Fruit fly (Drosophila melanogaster) whole organism, embryonic: ENCODE results near the gene CG14668.
A peak's percentile ranks its signal among the peaks of the same experiment; 100 is the strongest.

Experiments used
- Asciz ChIP-seq: fragments of 200-800 bp; sonication (Bioruptor generic); optimal IDR thresholded peaks from 2 replicates; lab custom pipeline; 2017; ENCODE audit warnings: missing biosample characterization, mild to moderate bottlenecking, missing genetic modification characterization, missing genetic modification reagents
- CG1024 ChIP-seq: fragments of 200-800 bp; sonication (Bioruptor generic); IDR thresholded peaks from 2 replicates; pipeline ENCODE4 v1.3.6; 2022; ENCODE audit warnings: missing biosample characterization, missing genetic modification characterization
- CG11398 ChIP-seq: fragments of 200-800 bp; sonication (Bioruptor generic); optimal IDR thresholded peaks from 2 replicates; lab custom pipeline; 2016; ENCODE audit warnings: missing biosample characterization, missing genetic modification characterization
- CG12071 ChIP-seq: fragments of 200-800 bp; sonication (Bioruptor generic); optimal IDR thresholded peaks from 3 replicates; lab custom pipeline; 2018; ENCODE audit warnings: missing biosample characterization, mild to moderate bottlenecking, missing genetic modification characterization
- CG1233 ChIP-seq: fragments of 200-800 bp; sonication (Bioruptor generic); optimal IDR thresholded peaks from 4 replicates; lab custom pipeline; 2018; ENCODE audit warnings: missing biosample characterization, mild to moderate bottlenecking, missing genetic modification characterization
- CG13287 ChIP-seq: fragments of 200-800 bp; sonication (Bioruptor generic); IDR thresholded peaks from 2 replicates; pipeline ENCODE4 v1.3.6; 2022; ENCODE audit warnings: missing biosample characterization, missing genetic modification characterization; ENCODE audit not compliant: partially characterized antibody
- CG14860 ChIP-seq: fragments of 200-800 bp; sonication (Bioruptor generic); IDR thresholded peaks from 3 replicates; pipeline ENCODE4 v1.3.6; 2022; ENCODE audit warnings: missing biosample characterization, missing genetic modification characterization; ENCODE audit not compliant: partially characterized antibody
- CG16779 ChIP-seq: fragments of 200-800 bp; sonication (Bioruptor generic); IDR thresholded peaks from 2 replicates; pipeline ENCODE4 v1.3.6; 2022; ENCODE audit warnings: missing biosample characterization, missing genetic modification characterization
- CG17361 ChIP-seq: fragments of 200-800 bp; sonication (Bioruptor generic); IDR thresholded peaks from 3 replicates; pipeline ENCODE4 v1.3.6; 2022; ENCODE audit warnings: missing biosample characterization, missing genetic modification characterization
- CG17802 ChIP-seq: fragments of 200-800 bp; sonication (Bioruptor generic); optimal IDR thresholded peaks from 2 replicates; lab custom pipeline; 2018; ENCODE audit warnings: missing biosample characterization, mild to moderate bottlenecking, missing genetic modification characterization, moderate library complexity
- CG18764 ChIP-seq: fragments of 200-800 bp; sonication (Bioruptor generic); optimal IDR thresholded peaks from 3 replicates; lab custom pipeline; 2016; ENCODE audit warnings: missing biosample characterization, missing genetic modification characterization
- CG2116 ChIP-seq: fragments of 200-800 bp; sonication (Bioruptor generic); optimal IDR thresholded peaks from 3 replicates; lab custom pipeline; 2018; ENCODE audit warnings: missing biosample characterization, mild to moderate bottlenecking, missing genetic modification characterization
- CG30403 ChIP-seq: fragments of 200-800 bp; sonication (Bioruptor generic); optimal IDR thresholded peaks from 3 replicates; lab custom pipeline; 2016; ENCODE audit warnings: missing biosample characterization, missing genetic modification characterization
- CG30431 ChIP-seq: fragments of 200-800 bp; sonication (Bioruptor generic); optimal IDR thresholded peaks from 2 replicates; lab custom pipeline; 2017; ENCODE audit warnings: missing biosample characterization, missing genetic modification characterization
- CG3065 ChIP-seq: fragments of 200-800 bp; sonication (Bioruptor generic); optimal IDR thresholded peaks from 2 replicates; lab custom pipeline; 2016; ENCODE audit warnings: missing biosample characterization, missing genetic modification characterization
- CG5245 ChIP-seq: fragments of 200-800 bp; sonication (Bioruptor generic); optimal IDR thresholded peaks from 3 replicates; lab custom pipeline; 2016; ENCODE audit warnings: missing biosample characterization, missing genetic modification characterization
- Chrac-16 ChIP-seq: fragments of 200-800 bp; sonication (Bioruptor generic); optimal IDR thresholded peaks from 3 replicates; lab custom pipeline; 2016; ENCODE audit warnings: missing biosample characterization, missing genetic modification characterization
- Doc2 ChIP-seq: fragments of 200-800 bp; sonication (Bioruptor generic); IDR thresholded peaks from 2 replicates; pipeline ENCODE4 v1.3.6; 2022; ENCODE audit warnings: missing biosample characterization, missing genetic modification characterization
- Doc3 ChIP-seq: fragments of 200-800 bp; sonication (Bioruptor generic); IDR thresholded peaks from 3 replicates; pipeline ENCODE4 v1.3.6; 2022; ENCODE audit warnings: missing biosample characterization, missing genetic modification characterization; ENCODE audit not compliant: partially characterized antibody
- Eip74EF ChIP-seq, 2 experiments: fragments of 200-800 bp in 1 of 2; fragments of >200 bp in 1 of 2; sonication (Bioruptor generic) in 1 of 2; optimal IDR thresholded peaks; 2 replicates each; lab custom pipeline; 2017 to 2019; ENCODE audit warnings: missing biosample characterization in 2 of 2, missing genetic modification characterization in 2 of 2, mild to moderate bottlenecking in 1 of 2, moderate library complexity in 1 of 2
- PHDP ChIP-seq: fragments of 200-800 bp; sonication (Bioruptor generic); optimal IDR thresholded peaks from 3 replicates; lab custom pipeline; 2018; ENCODE audit warnings: missing biosample characterization, mild to moderate bottlenecking, missing genetic modification characterization, moderate library complexity
- Taf1 ChIP-seq: fragments of 200-800 bp; sonication (Bioruptor generic); IDR thresholded peaks from 2 replicates; pipeline ENCODE4 v1.3.6; 2022; ENCODE audit warnings: missing biosample characterization, missing genetic modification characterization
- Vsx1 ChIP-seq: fragments of 200-800 bp; sonication (Bioruptor generic); optimal IDR thresholded peaks from 2 replicates; lab custom pipeline; 2017; ENCODE audit warnings: missing biosample characterization, mild to moderate bottlenecking, missing genetic modification characterization, missing genetic modification reagents
- amos ChIP-seq: fragments of 200-800 bp; sonication (Bioruptor generic); IDR thresholded peaks from 2 replicates; pipeline ENCODE4 v1.3.6; 2022; ENCODE audit warnings: missing biosample characterization, missing genetic modification characterization; ENCODE audit not compliant: partially characterized antibody
- ara ChIP-seq: fragments of 200-800 bp; sonication (Bioruptor generic); IDR thresholded peaks from 2 replicates; pipeline ENCODE4 v1.3.6; 2022; ENCODE audit warnings: missing biosample characterization, missing genetic modification characterization
- bab2 ChIP-seq: fragments of 200-800 bp; sonication (Bioruptor generic); optimal IDR thresholded peaks from 2 replicates; lab custom pipeline; 2016; ENCODE audit warnings: missing biosample characterization, missing genetic modification characterization
- crc ChIP-seq: fragments of 200-800 bp; sonication (Bioruptor generic); optimal IDR thresholded peaks from 2 replicates; lab custom pipeline; 2016; ENCODE audit warnings: missing biosample characterization, missing genetic modification characterization
- danr ChIP-seq: fragments of 200-800 bp; sonication (Bioruptor generic); IDR thresholded peaks from 2 replicates; pipeline ENCODE4 v1.3.6; 2022; ENCODE audit warnings: missing biosample characterization, missing genetic modification characterization
- fu2 ChIP-seq: fragments of 200-800 bp; sonication (Bioruptor generic); optimal IDR thresholded peaks from 2 replicates; lab custom pipeline; 2016; ENCODE audit warnings: missing biosample characterization, missing genetic modification characterization
- gcm2 ChIP-seq: fragments of 200-800 bp; sonication (Bioruptor generic); optimal IDR thresholded peaks from 2 replicates; lab custom pipeline; 2016; ENCODE audit warnings: missing biosample characterization, missing genetic modification characterization
- knrl ChIP-seq: fragments of 200-800 bp; sonication (Bioruptor generic); IDR thresholded peaks from 3 replicates; pipeline ENCODE4 v1.3.6; 2022; ENCODE audit warnings: missing biosample characterization, missing genetic modification characterization; ENCODE audit not compliant: partially characterized antibody
- pan ChIP-seq, 4 experiments: fragments of >200 bp in 3 of 4; fragments of 200-800 bp in 1 of 4; sonication (Bioruptor generic) in 1 of 4; optimal IDR thresholded peaks in 3 of 4; IDR thresholded peaks in 1 of 4; 2 replicates each; pipeline versions ENCODE4 v1.3.6 to Lab custom; 2017 to 2022; ENCODE audit warnings: missing biosample characterization in 2 of 4, missing genetic modification characterization in 2 of 4, mixed read lengths in 1 of 4
- pb ChIP-seq: fragments of 200-800 bp; sonication (Bioruptor generic); optimal IDR thresholded peaks from 3 replicates; lab custom pipeline; 2016; ENCODE audit warnings: missing biosample characterization, missing genetic modification characterization
- psq ChIP-seq: fragments of 200-800 bp; sonication (Bioruptor generic); optimal IDR thresholded peaks from 2 replicates; lab custom pipeline; 2017; ENCODE audit warnings: missing biosample characterization, missing genetic modification characterization
- rib ChIP-seq: fragments of 200-800 bp; sonication (Bioruptor generic); IDR thresholded peaks from 2 replicates; pipeline ENCODE4 v1.3.6; 2022; ENCODE audit warnings: missing biosample characterization, missing genetic modification characterization
- sens-2 ChIP-seq: fragments of 200-800 bp; sonication (Bioruptor generic); IDR thresholded peaks from 2 replicates; pipeline ENCODE4 v1.3.6; 2022; ENCODE audit warnings: missing biosample characterization, missing genetic modification characterization
- seq ChIP-seq: fragments of 200-800 bp; sonication (Bioruptor generic); IDR thresholded peaks from 2 replicates; pipeline ENCODE4 v1.3.6; 2022; ENCODE audit warnings: missing biosample characterization, missing genetic modification characterization
- tll ChIP-seq, 2 experiments: fragments of 200-800 bp in 1 of 2; fragments of >200 bp in 1 of 2; sonication (Bioruptor generic) in 1 of 2; optimal IDR thresholded peaks; 2 replicates each; lab custom pipeline; 2017 to 2019; ENCODE audit warnings: missing biosample characterization in 2 of 2, missing genetic modification characterization in 2 of 2, mild to moderate bottlenecking in 1 of 2, moderate library complexity in 1 of 2
- trem ChIP-seq: fragments of 200-800 bp; optimal IDR thresholded peaks from 3 replicates; lab custom pipeline; 2019; ENCODE audit warnings: missing biosample characterization, mild to moderate bottlenecking, missing genetic modification characterization, moderate library complexity
- vnd ChIP-seq: fragments of 200-800 bp; sonication (Bioruptor generic); IDR thresholded peaks from 3 replicates; pipeline ENCODE4 v1.3.6; 2022; ENCODE audit warnings: missing biosample characterization, missing genetic modification characterization; ENCODE audit not compliant: partially characterized antibody
- yki ChIP-seq: fragments of >200 bp; optimal IDR thresholded peaks from 3 replicates; lab custom pipeline; 2018

The CG14668 gene

DNA sequence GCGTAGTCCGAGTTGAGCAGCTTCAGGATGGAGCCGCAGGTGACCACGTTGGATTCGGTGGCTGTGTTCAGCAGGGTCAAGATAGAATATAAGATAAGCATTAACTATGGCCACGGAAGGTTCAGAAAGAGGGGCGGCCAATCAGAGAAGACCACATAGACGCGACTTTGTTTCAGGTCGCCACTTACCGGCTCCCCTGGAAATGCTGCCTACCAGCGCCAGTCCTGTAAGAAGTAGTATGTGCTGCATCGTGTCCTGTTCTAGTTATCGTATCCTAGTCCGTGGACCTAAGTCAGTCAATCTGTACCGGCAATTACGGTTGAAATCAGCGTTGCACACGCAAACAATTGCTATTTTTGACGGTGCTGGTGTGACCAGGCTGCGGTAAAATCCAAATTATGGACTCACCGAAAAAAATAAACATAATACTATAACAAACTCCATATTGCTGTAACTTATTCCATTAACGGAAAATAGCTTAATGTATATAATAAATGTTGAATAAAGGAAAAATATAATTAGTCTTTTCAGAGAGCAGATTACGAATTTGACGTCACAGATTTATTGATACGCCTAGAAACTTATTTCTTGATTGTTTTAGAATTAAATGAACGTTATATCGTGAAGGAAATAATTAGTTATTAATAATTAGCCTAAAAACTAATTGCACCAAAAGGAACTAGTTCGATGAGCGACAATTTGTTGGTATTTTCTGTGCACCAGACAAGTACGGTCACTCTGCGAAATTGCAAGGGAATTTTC lies 32.9 kb downstream of the CG14668 start, which contains the start of the genes CG11999 and CG1161 (continued):
- TF ChIP-seq Eip74EF (GFP tag; optimal IDR thresholded peaks at IDR 0.05; lab: Kevin White, UChicago) (no peak), tll (GFP tag; optimal IDR thresholded peaks at IDR 0.05; lab: Kevin White, UChicago) (no peak), danr (GFP tag; lab: Robert Waterston, UW) (no peak), CG11398 (GFP tag; lab: Kevin White, UChicago) (no peak), ara (no peak), gcm2 (GFP tag; lab: Kevin White, UChicago) (no peak), CG17802 (tag; lab: Kevin White, UChicago) (no peak), CG16779 (no peak), CG18764 (GFP tag; lab: Kevin White, UChicago) (no peak), Vsx1 (GFP tag; lab: Kevin White, UChicago) (peak; percentile 96), CG14860 (GFP tag; lab: Robert Waterston, UW) (no peak), seq (GFP tag; lab: Robert Waterston, UW) (no peak), Taf1 (no peak), CG5245 (GFP tag; lab: Kevin White, UChicago) (no peak), Asciz (no peak), CG30403 (GFP tag; lab: Kevin White, UChicago) (peak; percentile 29), amos (no peak), CG17361 (peak; percentile 60; the same call in 2 of the 3 replicates), fu2 (GFP tag; lab: Kevin White, UChicago) (no peak), vnd (GFP tag; lab: Robert Waterston, UW) (no peak), crc (GFP tag; lab: Kevin White, UChicago) (no peak), sens-2 (no peak), yki (lab: Kevin White, UChicago) (no peak), CG2116 (GFP tag; lab: Kevin White, UChicago) (peak; percentile 89), pb (GFP tag; lab: Kevin White, UChicago) (no peak), trem (tag; lab: Kevin White, UChicago) (peak; percentile 30), bab2 (GFP tag; lab: Kevin White, UChicago) (no peak), pan (optimal IDR thresholded peaks at IDR 0.05; lab: Kevin White, UChicago) (no peak), pan (GFP tag; optimal IDR thresholded peaks at IDR 0.05 in 1 of 2, IDR thresholded peaks at IDR 0.05 in 1 of 2) (no peak), CG12071 (no peak), Chrac-16 (GFP tag; lab: Kevin White, UChicago) (peak; percentile 16), rib (GFP tag; lab: Robert Waterston, UW) (no peak), CG30431 (GFP tag; lab: Kevin White, UChicago) (no peak), psq (GFP tag; lab: Kevin White, UChicago) (no peak), knrl (GFP tag; lab: Robert Waterston, UW) (peak; percentile 40; the same call in 1 of the 3 replicates), CG13287 (GFP tag; lab: Robert Waterston, UW) (peak; percentile 38), CG1233 (GFP tag; lab: Kevin White, UChicago) (no peak), PHDP (no peak), CG1024 (no peak), Doc3 (GFP tag; lab: Robert Waterston, UW) (no peak), Doc2 (GFP tag; lab: Robert Waterston, UW) (no peak), CG3065 (GFP tag; lab: Kevin White, UChicago) (no peak)
